Worm (Caenorhabditis elegans) whole organism, L2 larva: ENCODE results near the gene cya-2.

Experiments
- ceh-82 ChIP-seq: fragments of 150-350 bp; optimal IDR thresholded peaks from 2 replicates; lab custom pipeline; 2014; ENCODE audit warnings: missing biosample characterization, missing genetic modification characterization
- lin-11 ChIP-seq: fragments of 150-350 bp; sonication (generic microtip); optimal IDR thresholded peaks from 2 replicates; lab custom pipeline; 2014; ENCODE audit warnings: missing biosample characterization, missing genetic modification characterization, inconsistent platforms, mixed read lengths
- unc-39 ChIP-seq: fragments of 150-350 bp; optimal IDR thresholded peaks from 2 replicates; lab custom pipeline; 2014; ENCODE audit warnings: missing biosample characterization, missing genetic modification characterization
- ztf-4 ChIP-seq: fragments of 150-350 bp; optimal IDR thresholded peaks from 2 replicates; lab custom pipeline; 2014; ENCODE audit warnings: missing biosample characterization, missing genetic modification characterization

- TF ChIP-seq lin-11 (tag; lab: Kevin White, UChicago) (no peak), unc-39 (tag; lab: Kevin White, UChicago) (no peak), ztf-4 (tag; lab: Kevin White, UChicago) (no peak), ceh-82 (tag; lab: Kevin White, UChicago) (no peak)
Observed at ce11 chrII:1996237-1996636, 27.2 kb downstream of the cya-2 start, which contains the start of gene math-20.
